Worm (Caenorhabditis elegans) whole organism, L1 larva: ENCODE data around the gene spig-10.
A peak's percentile ranks its signal among the peaks of the same experiment; 100 is the strongest.

Source experiments
- C04F5.9 ChIP-seq: sonication (generic microtip); optimal IDR thresholded peaks from 2 replicates; lab custom pipeline; 2016; ENCODE audit warnings: missing genetic modification characterization, missing compliant biosample characterization
- C34B4.2 ChIP-seq: sonication (generic microtip); optimal IDR thresholded peaks from 2 replicates; lab custom pipeline; 2017; ENCODE audit warnings: mild to moderate bottlenecking, missing genetic modification characterization, missing compliant biosample characterization
- alr-1 ChIP-seq: fragments of 200-800 bp; sonication (Bioruptor generic); optimal IDR thresholded peaks from 2 replicates; lab custom pipeline; 2018; ENCODE audit warnings: borderline replicate concordance, mild to moderate bottlenecking, missing genetic modification characterization, missing compliant biosample characterization
- aly-2 ChIP-seq: fragments of 150-350 bp; optimal IDR thresholded peaks from 2 replicates; lab custom pipeline; 2014; ENCODE audit warnings: missing biosample characterization, missing genetic modification characterization
- ceh-8 ChIP-seq: fragments of 200-800 bp; sonication (Bioruptor generic); optimal IDR thresholded peaks from 2 replicates; lab custom pipeline; 2018; ENCODE audit warnings: mild to moderate bottlenecking, missing genetic modification characterization, moderate library complexity, missing compliant biosample characterization
- ceh-88 ChIP-seq: fragments of 200-800 bp; sonication (Bioruptor generic); IDR thresholded peaks from 2 replicates; pipeline ENCODE4 v1.3.6; 2022; ENCODE audit warnings: missing genetic modification characterization, missing compliant biosample characterization
- dpl-1 ChIP-seq, 3 experiments: fragments of 150-350 bp in 2 of 3; sonication (generic microtip) in 1 of 3; optimal IDR thresholded peaks; 2 replicates each; lab custom pipeline; 2014 to 2017; ENCODE audit warnings: missing biosample characterization in 3 of 3, missing genetic modification characterization in 3 of 3, missing genetic modification reagents in 3 of 3
- dsc-1 ChIP-seq: sonication (generic microtip); optimal IDR thresholded peaks from 2 replicates; lab custom pipeline; 2016; ENCODE audit warnings: mild to moderate bottlenecking, missing genetic modification characterization, missing compliant biosample characterization
- efl-1 ChIP-seq, 4 experiments: fragments of 150-350 bp; optimal IDR thresholded peaks in 3 of 4; peaks in 1 of 4; 1 replicate in 1 of 4; 2 replicates in 3 of 4; lab custom pipeline; 2014; ENCODE audit warnings: missing biosample characterization in 2 of 4, missing genetic modification characterization in 2 of 4, missing genetic modification reagents in 2 of 4
- efl-3 ChIP-seq: fragments of 200-800 bp; sonication (Bioruptor generic); optimal IDR thresholded peaks from 2 replicates; lab custom pipeline; 2018; ENCODE audit warnings: mild to moderate bottlenecking, missing genetic modification characterization, missing compliant biosample characterization
- egl-13 ChIP-seq: sonication (generic microtip); optimal IDR thresholded peaks from 2 replicates; lab custom pipeline; 2016; ENCODE audit warnings: missing genotype, missing genetic modification reagents, missing genetic modification characterization, missing compliant biosample characterization
- egl-27 ChIP-seq, 2 experiments: fragments of 150-350 bp in 1 of 2; sonication (generic microtip); optimal IDR thresholded peaks; 3 replicates each; lab custom pipeline; 2017 to 2018; ENCODE audit warnings: missing biosample characterization in 2 of 2, missing genetic modification characterization in 2 of 2, missing genetic modification reagents in 2 of 2
- elt-2 ChIP-seq: sonication (generic microtip); optimal IDR thresholded peaks from 2 replicates; lab custom pipeline; 2016; ENCODE audit warnings: missing genetic modification characterization, mild to moderate bottlenecking, inconsistent platforms, missing compliant biosample characterization, missing genetic modification reagents
- fkh-10 ChIP-seq: sonication (generic microtip); optimal IDR thresholded peaks from 2 replicates; lab custom pipeline; 2017; ENCODE audit warnings: missing biosample characterization, missing genetic modification reagents, missing genetic modification characterization
- fkh-8 ChIP-seq: sonication (generic microtip); optimal IDR thresholded peaks from 2 replicates; lab custom pipeline; 2016; ENCODE audit warnings: mild to moderate bottlenecking, missing genetic modification characterization, missing compliant biosample characterization
- fos-1 ChIP-seq: fragments of 150-350 bp; optimal IDR thresholded peaks from 2 replicates; lab custom pipeline; 2014; ENCODE audit warnings: missing biosample characterization, missing genetic modification characterization
- hpl-2 ChIP-seq: fragments of 150-350 bp; optimal IDR thresholded peaks from 2 replicates; lab custom pipeline; 2014; ENCODE audit warnings: missing biosample characterization, missing genetic modification reagents, missing genetic modification characterization
- isw-1 ChIP-seq: fragments of 200-800 bp; sonication (Bioruptor generic); IDR thresholded peaks from 2 replicates; pipeline ENCODE4 v1.3.6; 2022; ENCODE audit warnings: missing genetic modification characterization, missing compliant biosample characterization
- jun-1 ChIP-seq: fragments of 150-350 bp; optimal IDR thresholded peaks from 2 replicates; lab custom pipeline; 2014; ENCODE audit warnings: missing biosample characterization, missing genetic modification reagents, missing genetic modification characterization
- lin-39 ChIP-seq: fragments of 150-350 bp; optimal IDR thresholded peaks from 2 replicates; lab custom pipeline; 2014; ENCODE audit warnings: missing biosample characterization, missing genetic modification reagents, missing genetic modification characterization
- mab-9 ChIP-seq: fragments of 200-800 bp; sonication (Bioruptor generic); IDR thresholded peaks from 2 replicates; pipeline ENCODE4 v1.3.6; 2022; ENCODE audit warnings: missing genetic modification reagents, missing genetic modification characterization, missing compliant biosample characterization
- mef-2 ChIP-seq: fragments of 150-350 bp; optimal IDR thresholded peaks from 2 replicates; lab custom pipeline; 2014; ENCODE audit warnings: missing biosample characterization, missing genetic modification characterization
- mep-1 ChIP-seq: fragments of 150-350 bp; optimal IDR thresholded peaks from 2 replicates; lab custom pipeline; 2014; ENCODE audit warnings: missing biosample characterization, missing genetic modification characterization
- nhr-12 ChIP-seq: sonication (generic microtip); optimal IDR thresholded peaks from 2 replicates; lab custom pipeline; 2017; ENCODE audit warnings: missing biosample characterization, missing genetic modification characterization
- nhr-19 ChIP-seq: fragments of 200-800 bp; sonication (Bioruptor generic); conservative IDR thresholded peaks from 2 replicates; pipeline ENCODE4 v1.3.6; 2022; ENCODE audit warnings: missing genetic modification characterization, missing compliant biosample characterization
- nhr-20 ChIP-seq: sonication (generic microtip); optimal IDR thresholded peaks from 2 replicates; lab custom pipeline; 2016; ENCODE audit warnings: mild to moderate bottlenecking, missing genetic modification characterization, missing compliant biosample characterization
- nhr-237 ChIP-seq: fragments of 150-350 bp; optimal IDR thresholded peaks from 2 replicates; lab custom pipeline; 2014; ENCODE audit warnings: missing biosample characterization, missing genetic modification characterization
- nhr-76 ChIP-seq: sonication (generic microtip); optimal IDR thresholded peaks from 2 replicates; lab custom pipeline; 2017; ENCODE audit warnings: missing biosample characterization, missing genetic modification characterization
- nhr-77 ChIP-seq: fragments of 150-350 bp; optimal IDR thresholded peaks from 2 replicates; lab custom pipeline; 2014; ENCODE audit warnings: missing biosample characterization, missing genetic modification characterization
- nhr-85 ChIP-seq: sonication (generic microtip); peaks from one replicate; lab custom pipeline; 2016; ENCODE audit warnings: missing genetic modification characterization, inconsistent platforms, missing compliant biosample characterization
- nhr-90 ChIP-seq: sonication (generic microtip); optimal IDR thresholded peaks from 2 replicates; lab custom pipeline; 2016; ENCODE audit warnings: mild to moderate bottlenecking, missing genetic modification characterization, missing compliant biosample characterization; ENCODE audit not compliant: poor library complexity
- pag-3 ChIP-seq: sonication (generic microtip); optimal IDR thresholded peaks from 2 replicates; lab custom pipeline; 2017; ENCODE audit warnings: missing genetic modification characterization, mild to moderate bottlenecking, missing compliant biosample characterization, antibody characterized with exemption, borderline replicate concordance; ENCODE audit not compliant: insufficient read depth
- pax-3 ChIP-seq: fragments of 200-800 bp; sonication (Bioruptor generic); optimal IDR thresholded peaks from 2 replicates; lab custom pipeline; 2018; ENCODE audit warnings: mild to moderate bottlenecking, missing genetic modification characterization, moderate library complexity, missing compliant biosample characterization
- pqm-1 ChIP-seq: sonication (generic microtip); optimal IDR thresholded peaks from 3 replicates; lab custom pipeline; 2017; ENCODE audit warnings: missing biosample characterization, missing genetic modification characterization
- rnt-1 ChIP-seq: sonication (generic microtip); optimal IDR thresholded peaks from 2 replicates; lab custom pipeline; 2016; ENCODE audit warnings: mild to moderate bottlenecking, missing genetic modification characterization, moderate library complexity, missing compliant biosample characterization
- snpc-4 ChIP-seq: fragments of 150-350 bp; optimal IDR thresholded peaks from 2 replicates; lab custom pipeline; 2014; ENCODE audit warnings: missing biosample characterization, missing genetic modification characterization
- snu-23 ChIP-seq: sonication (generic microtip); optimal IDR thresholded peaks from 2 replicates; lab custom pipeline; 2016; ENCODE audit warnings: missing genetic modification characterization, missing compliant biosample characterization
- sox-4 ChIP-seq: sonication (generic microtip); optimal IDR thresholded peaks from 2 replicates; lab custom pipeline; 2016; ENCODE audit warnings: missing genetic modification characterization, missing compliant biosample characterization
- sup-37 ChIP-seq: fragments of 200-800 bp; sonication (Bioruptor generic); optimal IDR thresholded peaks from 2 replicates; lab custom pipeline; 2018; ENCODE audit warnings: mild to moderate bottlenecking, missing genetic modification characterization, missing compliant biosample characterization
- unc-130 ChIP-seq: fragments of 150-350 bp; optimal IDR thresholded peaks from 2 replicates; lab custom pipeline; 2017; ENCODE audit warnings: missing biosample characterization, missing genetic modification characterization, inconsistent platforms
- unc-30 ChIP-seq: sonication (generic microtip); optimal IDR thresholded peaks from 2 replicates; lab custom pipeline; 2017; ENCODE audit warnings: missing biosample characterization, missing genetic modification characterization
- unc-86 ChIP-seq: sonication (generic microtip); optimal IDR thresholded peaks from 2 replicates; lab custom pipeline; 2016; ENCODE audit warnings: missing genetic modification characterization, missing compliant biosample characterization
- xbp-1 ChIP-seq: sonication (generic microtip); optimal IDR thresholded peaks from 2 replicates; lab custom pipeline; 2016; ENCODE audit warnings: missing genetic modification characterization, missing compliant biosample characterization
- zag-1 ChIP-seq: fragments of 150-350 bp; optimal IDR thresholded peaks from 2 replicates; lab custom pipeline; 2014; ENCODE audit warnings: missing biosample characterization, missing genetic modification characterization
- ztf-11 ChIP-seq, 2 experiments: sonication (generic microtip); optimal IDR thresholded peaks; 2 replicates each; lab custom pipeline; 2016 to 2017; ENCODE audit warnings: missing genetic modification characterization in 2 of 2, missing biosample characterization in 1 of 2, missing compliant biosample characterization in 1 of 2
- ztf-4 ChIP-seq: fragments of 150-350 bp; optimal IDR thresholded peaks from 2 replicates; lab custom pipeline; 2014; ENCODE audit warnings: missing biosample characterization, missing genetic modification characterization

spig-10 gene

ce11 chrV:7015872-7016271 is 9.8 kb downstream of the spig-10 start, which contains the start of gene C33G8.13:
TSS of gene C33G8.13 (minus strand) at chrV:7015972.
- TF ChIP-seq nhr-76 (tag; lab: Kevin White, UChicago) (no peak), efl-1 (optimal IDR thresholded peaks at IDR 0.05; lab: Kevin White, UChicago) (no peak), efl-1 (GFP tag; optimal IDR thresholded peaks at IDR 0.05 in 1 of 2; lab: Kevin White, UChicago) (no peak), unc-130 (tag; lab: Kevin White, UChicago) (no peak), jun-1 (tag; lab: Kevin White, UChicago) (no peak), nhr-12 (no peak), pqm-1 (tag; lab: Kevin White, UChicago) (no peak), isw-1 (GFP tag; lab: Robert Waterston, UW) (no peak)

ce11 chrV:7017059-7017458 is 11.0 kb downstream of the spig-10 start, which contains the start of gene srsx-32:
TSS of gene srsx-32 (plus strand) at chrV:7017359.
- TF ChIP-seq unc-30 (tag; lab: Kevin White, UChicago): no peak
- TF ChIP-seq fos-1 (tag; lab: Kevin White, UChicago): no peak
- no peak for TF ChIP-seq lin-39 (tag; lab: Kevin White, UChicago)
- TF ChIP-seq sox-4: no peak

DNA sequence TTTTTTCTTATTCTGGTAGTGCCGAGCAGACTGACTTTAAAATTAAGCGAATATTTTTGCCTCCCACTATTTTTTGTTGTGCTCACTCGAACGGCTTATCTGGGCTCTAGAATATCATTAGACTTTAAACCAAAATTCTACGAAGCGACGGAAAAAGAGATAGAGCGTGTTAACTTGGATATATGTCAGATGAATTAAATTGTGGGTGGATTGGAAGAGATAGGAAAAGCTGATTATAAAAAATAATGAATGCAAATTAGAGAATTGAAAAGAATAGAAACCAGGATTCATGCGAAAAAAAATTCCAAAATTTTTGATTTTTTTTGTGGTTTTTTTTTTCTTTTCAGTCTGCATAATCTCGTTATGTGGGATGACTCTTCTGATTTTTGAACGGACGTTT is 15.7 kb downstream of the spig-10 start, which contains the start of gene F20A1.4:
Gene F20A1.4 (minus strand): TSS at position 101 of the 400 bp plus-strand sequence.
- TF ChIP-seq sup-37 (GFP tag; lab: Kevin White, UChicago): no peak
- peak; percentile 76 for TF ChIP-seq dsc-1 (tag; lab: Kevin White, UChicago)

ce11 chrV:7022981-7023380 is 16.9 kb downstream of the spig-10 start:
- TF ChIP-seq C04F5.9 (tag; lab: Kevin White, UChicago) (no peak), mab-9 (GFP tag; lab: Robert Waterston, UW) (no peak), ztf-11 (tag; optimal IDR thresholded peaks at IDR 0.05; lab: Kevin White, UChicago) (no peak), nhr-77 (tag; lab: Kevin White, UChicago) (no peak), C34B4.2 (no peak), xbp-1 (tag; lab: Kevin White, UChicago) (no peak), fkh-8 (tag; lab: Kevin White, UChicago) (peak; percentile 19), pag-3 (tag; lab: Kevin White, UChicago) (no peak), nhr-237 (tag; lab: Kevin White, UChicago) (no peak), dpl-1 (GFP tag; optimal IDR thresholded peaks at IDR 0.05; lab: Kevin White, UChicago) (no peak), rnt-1 (tag; lab: Kevin White, UChicago) (no peak), nhr-20 (tag; lab: Kevin White, UChicago) (no peak), elt-2 (tag; lab: Kevin White, UChicago) (no peak), hpl-2 (no peak), mef-2 (tag; lab: Kevin White, UChicago) (no peak), ceh-8 (peak; percentile 15), zag-1 (no peak), nhr-90 (tag; lab: Kevin White, UChicago) (no peak), nhr-85 (tag; lab: Kevin White, UChicago) (no peak), sox-4 (no peak), ztf-4 (tag; lab: Kevin White, UChicago) (no peak), lin-39 (tag; lab: Kevin White, UChicago) (no peak), fkh-10 (GFP tag; lab: Kevin White, UChicago) (no peak), aly-2 (tag; lab: Kevin White, UChicago) (no peak), unc-86 (tag; lab: Kevin White, UChicago) (no peak), nhr-19 (GFP tag; lab: Robert Waterston, UW) (no peak), snu-23 (GFP tag; lab: Kevin White, UChicago) (no peak), pqm-1 (tag; lab: Kevin White, UChicago) (no peak), egl-27 (tag; optimal IDR thresholded peaks at IDR 0.05; lab: Kevin White, UChicago) (no peak), alr-1 (tag; lab: Kevin White, UChicago) (no peak), nhr-12 (no peak), mep-1 (tag; lab: Kevin White, UChicago) (no peak), dsc-1 (tag; lab: Kevin White, UChicago) (peak; percentile 96), pax-3 (tag; lab: Kevin White, UChicago) (peak; percentile 54), ceh-88 (GFP tag; lab: Robert Waterston, UW) (no peak), efl-1 (optimal IDR thresholded peaks at IDR 0.05; lab: Kevin White, UChicago) (no peak), efl-1 (GFP tag; optimal IDR thresholded peaks at IDR 0.05 in 1 of 2; lab: Kevin White, UChicago) (no peak), snpc-4 (tag; lab: Kevin White, UChicago) (no peak), efl-3 (no peak), egl-13 (tag; lab: Kevin White, UChicago) (peak; percentile 41)
